Fruit fly (Drosophila melanogaster): ENCODE measurements around the gene MED27.

dm6 chr3R:5617923-5618623 lies 36.9 kb upstream of the MED27 start:
- TF ChIP-seq CTCF (optimal IDR thresholded peaks at IDR 0.05) (no peak), CG8478 (optimal IDR thresholded peaks at IDR 0.05) (no peak)

All from S2 (cell line).